Fruit fly (Drosophila melanogaster) whole organism, embryonic: ENCODE results near the gene CG2444.

Experiments used
- ATbp ChIP-seq: fragments of 200-800 bp; sonication (Bioruptor generic); optimal IDR thresholded peaks from 2 replicates; lab custom pipeline; 2017; ENCODE audit warnings: missing biosample characterization, mild to moderate bottlenecking, missing genetic modification characterization, missing genetic modification reagents
- Atf3 ChIP-seq: fragments of 200-800 bp; sonication (Bioruptor generic); optimal IDR thresholded peaks from 3 replicates; lab custom pipeline; 2016; ENCODE audit warnings: missing biosample characterization, missing genetic modification characterization
- Bgb ChIP-seq: fragments of 200-800 bp; sonication (Bioruptor generic); IDR thresholded peaks from 2 replicates; pipeline ENCODE4 v1.3.6; 2022; ENCODE audit warnings: missing biosample characterization, missing genetic modification characterization; ENCODE audit not compliant: partially characterized antibody
- CG11560 ChIP-seq: fragments of 200-800 bp; sonication (Bioruptor generic); IDR thresholded peaks from 3 replicates; pipeline ENCODE4 v1.3.6; 2022; ENCODE audit warnings: missing biosample characterization, missing genetic modification characterization
- CG12659 ChIP-seq: fragments of 200-800 bp; sonication (Bioruptor generic); optimal IDR thresholded peaks from 3 replicates; lab custom pipeline; 2017; ENCODE audit warnings: mild to moderate bottlenecking, missing biosample characterization, missing genetic modification reagents, missing genetic modification characterization
- CG12744 ChIP-seq: fragments of 200-800 bp; sonication (Bioruptor generic); optimal IDR thresholded peaks from 2 replicates; lab custom pipeline; 2016; ENCODE audit warnings: missing biosample characterization, missing genetic modification characterization
- CG12769 ChIP-seq: fragments of 200-800 bp; sonication (Bioruptor generic); optimal IDR thresholded peaks from 2 replicates; lab custom pipeline; 2019; ENCODE audit warnings: missing biosample characterization, mild to moderate bottlenecking, missing genetic modification characterization, moderate library complexity
- CG14667 ChIP-seq: fragments of 200-800 bp; sonication (Bioruptor generic); IDR thresholded peaks from 2 replicates; pipeline ENCODE4 v1.3.6; 2022; ENCODE audit warnings: missing biosample characterization, missing genetic modification characterization
- CG14860 ChIP-seq: fragments of 200-800 bp; sonication (Bioruptor generic); IDR thresholded peaks from 3 replicates; pipeline ENCODE4 v1.3.6; 2022; ENCODE audit warnings: missing biosample characterization, missing genetic modification characterization; ENCODE audit not compliant: partially characterized antibody
- CG17568 ChIP-seq: fragments of 200-800 bp; sonication (Bioruptor generic); optimal IDR thresholded peaks from 2 replicates; lab custom pipeline; 2018; ENCODE audit warnings: missing biosample characterization, mild to moderate bottlenecking, missing genetic modification characterization, moderate library complexity
- CG2116 ChIP-seq: fragments of 200-800 bp; sonication (Bioruptor generic); optimal IDR thresholded peaks from 3 replicates; lab custom pipeline; 2018; ENCODE audit warnings: missing biosample characterization, mild to moderate bottlenecking, missing genetic modification characterization
- CG2712 ChIP-seq: fragments of 200-800 bp; optimal IDR thresholded peaks from 3 replicates; lab custom pipeline; 2019; ENCODE audit warnings: missing biosample characterization, mild to moderate bottlenecking, missing genetic modification characterization, moderate library complexity
- CG32767 ChIP-seq: fragments of 200-800 bp; sonication (Bioruptor generic); IDR thresholded peaks from 2 replicates; pipeline ENCODE4 v1.3.6; 2022; ENCODE audit warnings: missing biosample characterization, missing genetic modification characterization
- CG34224 ChIP-seq: fragments of 200-800 bp; sonication (Bioruptor generic); IDR thresholded peaks from 3 replicates; pipeline ENCODE4 v1.3.6; 2022; ENCODE audit warnings: missing biosample characterization, missing genetic modification characterization; ENCODE audit not compliant: partially characterized antibody
- CG34422 ChIP-seq: fragments of 200-800 bp; sonication (Bioruptor generic); IDR thresholded peaks from 3 replicates; pipeline ENCODE4 v1.3.6; 2022; ENCODE audit warnings: missing biosample characterization, missing genetic modification characterization
- CG3726 ChIP-seq: fragments of 200-800 bp; sonication (Bioruptor generic); IDR thresholded peaks from 3 replicates; pipeline ENCODE4, ENCODE4 v1.3.6; 2022; ENCODE audit warnings: missing biosample characterization, missing genetic modification characterization
- CG42726 ChIP-seq: fragments of 200-800 bp; sonication (Bioruptor generic); IDR thresholded peaks from 2 replicates; pipeline ENCODE4 v1.3.6; 2022; ENCODE audit warnings: missing biosample characterization, missing genetic modification characterization; ENCODE audit not compliant: partially characterized antibody
- CG4707 ChIP-seq: fragments of 200-800 bp; sonication (Bioruptor generic); optimal IDR thresholded peaks from 2 replicates; lab custom pipeline; 2018; ENCODE audit warnings: missing biosample characterization, mild to moderate bottlenecking, missing genetic modification characterization, moderate library complexity
- CG6765 ChIP-seq: fragments of 200-800 bp; sonication (Bioruptor generic); optimal IDR thresholded peaks from 3 replicates; lab custom pipeline; 2017; ENCODE audit warnings: missing biosample characterization, mild to moderate bottlenecking, missing genetic modification characterization
- CG8478 ChIP-seq: fragments of >200 bp; optimal IDR thresholded peaks from 2 replicates; lab custom pipeline; 2018
- CG9932 ChIP-seq: fragments of 200-800 bp; sonication (Bioruptor generic); IDR thresholded peaks from 2 replicates; pipeline ENCODE4 v1.3.6; 2022; ENCODE audit warnings: missing biosample characterization, missing genetic modification characterization
- CrebB ChIP-seq: fragments of 200-800 bp; sonication (Bioruptor generic); optimal IDR thresholded peaks from 3 replicates; lab custom pipeline; 2018; ENCODE audit warnings: missing biosample characterization, mild to moderate bottlenecking, missing genetic modification characterization
- Deaf1 ChIP-seq: fragments of 200-800 bp; optimal IDR thresholded peaks from 3 replicates; lab custom pipeline; 2019; ENCODE audit warnings: missing biosample characterization, mild to moderate bottlenecking, missing genetic modification characterization, moderate library complexity
- Ets65A ChIP-seq: fragments of 200-800 bp; sonication (Bioruptor generic); peaks from one replicate; lab custom pipeline; 2016; ENCODE audit warnings: missing biosample characterization, missing genetic modification characterization
- Fer3 ChIP-seq: fragments of 200-800 bp; sonication (Bioruptor generic); optimal IDR thresholded peaks from 2 replicates; lab custom pipeline; 2018; ENCODE audit warnings: missing biosample characterization, mild to moderate bottlenecking, missing genetic modification characterization, moderate library complexity
- Lim3 ChIP-seq: fragments of 200-800 bp; sonication (Bioruptor generic); IDR thresholded peaks from 2 replicates; pipeline ENCODE4 v1.3.6; 2022; ENCODE audit warnings: missing biosample characterization, missing genetic modification characterization
- Mad ChIP-seq: fragments of 200-800 bp; sonication (Bioruptor generic); optimal IDR thresholded peaks from 2 replicates; lab custom pipeline; 2016; ENCODE audit warnings: missing biosample characterization, missing genetic modification characterization
- Rfx ChIP-seq: fragments of 200-800 bp; sonication (Bioruptor generic); IDR thresholded peaks from 2 replicates; pipeline ENCODE4 v1.3.6; 2022; ENCODE audit warnings: missing biosample characterization, missing genetic modification characterization
- Sox102F ChIP-seq: fragments of 200-800 bp; sonication (Bioruptor generic); optimal IDR thresholded peaks from 2 replicates; lab custom pipeline; 2018; ENCODE audit warnings: missing biosample characterization, mild to moderate bottlenecking, missing genetic modification characterization, moderate library complexity
- Sry-β ChIP-seq: fragments of 200-800 bp; sonication (Bioruptor generic); optimal IDR thresholded peaks from 2 replicates; lab custom pipeline; 2018; ENCODE audit warnings: missing biosample characterization, mild to moderate bottlenecking, missing genetic modification characterization, moderate library complexity
- abd-A ChIP-seq: fragments of 200-800 bp; sonication (Bioruptor generic); optimal IDR thresholded peaks from 3 replicates; lab custom pipeline; 2019; ENCODE audit warnings: missing biosample characterization, mild to moderate bottlenecking, missing genetic modification characterization, moderate library complexity
- ato ChIP-seq: fragments of 200-800 bp; sonication (Bioruptor generic); IDR thresholded peaks from 2 replicates; pipeline ENCODE4 v1.3.6; 2022; ENCODE audit warnings: missing biosample characterization, missing genetic modification characterization; ENCODE audit not compliant: partially characterized antibody
- bcd ChIP-seq: fragments of 200-800 bp; sonication (Bioruptor generic); optimal IDR thresholded peaks from 2 replicates; lab custom pipeline; 2017; ENCODE audit warnings: missing biosample characterization, mild to moderate bottlenecking, missing genetic modification characterization
- bigmax ChIP-seq: fragments of 200-800 bp; sonication (Bioruptor generic); optimal IDR thresholded peaks from 2 replicates; lab custom pipeline; 2018; ENCODE audit warnings: missing biosample characterization, mild to moderate bottlenecking, missing genetic modification characterization
- chinmo ChIP-seq: fragments of 200-800 bp; sonication (Bioruptor generic); IDR thresholded peaks from 4 replicates; pipeline ENCODE4 v1.3.6; 2022; ENCODE audit warnings: missing biosample characterization, missing genetic modification characterization; ENCODE audit not compliant: partially characterized antibody
- croc ChIP-seq: fragments of 200-800 bp; sonication (Bioruptor generic); conservative IDR thresholded peaks from 3 replicates; pipeline ENCODE4 v1.3.6; 2022; ENCODE audit warnings: missing biosample characterization, missing genetic modification characterization
- grau ChIP-seq: fragments of 200-800 bp; optimal IDR thresholded peaks from 3 replicates; lab custom pipeline; 2019; ENCODE audit warnings: missing biosample characterization, mild to moderate bottlenecking, missing genetic modification characterization, moderate library complexity
- gro ChIP-seq: fragments of 200-800 bp; sonication (Bioruptor generic); optimal IDR thresholded peaks from 2 replicates; lab custom pipeline; 2016; ENCODE audit warnings: missing biosample characterization, missing genetic modification characterization
- gsb ChIP-seq: fragments of 200-800 bp; sonication (Bioruptor generic); IDR thresholded peaks from 2 replicates; pipeline ENCODE4 v1.3.6; 2022; ENCODE audit warnings: missing biosample characterization, missing genetic modification characterization
- gt ChIP-seq: fragments of 200-800 bp; sonication (Bioruptor generic); IDR thresholded peaks from 2 replicates; pipeline ENCODE4 v1.3.6; 2022; ENCODE audit warnings: missing biosample characterization, missing genetic modification characterization
- inv ChIP-seq: fragments of 200-800 bp; sonication (Bioruptor generic); IDR thresholded peaks from 2 replicates; pipeline ENCODE4 v1.3.6; 2022; ENCODE audit warnings: missing biosample characterization, missing genetic modification characterization; ENCODE audit not compliant: partially characterized antibody
- knrl ChIP-seq: fragments of 200-800 bp; sonication (Bioruptor generic); IDR thresholded peaks from 3 replicates; pipeline ENCODE4 v1.3.6; 2022; ENCODE audit warnings: missing biosample characterization, missing genetic modification characterization; ENCODE audit not compliant: partially characterized antibody
- oc ChIP-seq: fragments of 200-800 bp; sonication (Bioruptor generic); optimal IDR thresholded peaks from 2 replicates; lab custom pipeline; 2018; ENCODE audit warnings: missing biosample characterization, mild to moderate bottlenecking, missing genetic modification characterization, moderate library complexity
- odd ChIP-seq: fragments of 200-800 bp; sonication (Bioruptor generic); optimal IDR thresholded peaks from 2 replicates; lab custom pipeline; 2017; ENCODE audit warnings: missing biosample characterization, mild to moderate bottlenecking, missing genetic modification characterization
- onecut ChIP-seq: fragments of 200-800 bp; sonication (Bioruptor generic); IDR thresholded peaks from 2 replicates; pipeline ENCODE4 v1.3.6; 2022; ENCODE audit warnings: missing biosample characterization, missing genetic modification characterization
- pum ChIP-seq: fragments of 200-800 bp; sonication (Bioruptor generic); optimal IDR thresholded peaks from 2 replicates; lab custom pipeline; 2016; ENCODE audit warnings: missing biosample characterization, missing genetic modification characterization
- ro ChIP-seq: fragments of 200-800 bp; sonication (Bioruptor generic); IDR thresholded peaks from 2 replicates; pipeline ENCODE4 v1.3.6; 2022; ENCODE audit warnings: missing biosample characterization, missing genetic modification characterization
- so ChIP-seq: fragments of 200-800 bp; sonication (Bioruptor generic); IDR thresholded peaks from 3 replicates; pipeline ENCODE4 v1.3.6; 2022; ENCODE audit warnings: missing biosample characterization, missing genetic modification characterization
- sug ChIP-seq: fragments of 200-800 bp; optimal IDR thresholded peaks from 2 replicates; lab custom pipeline; 2019; ENCODE audit warnings: missing biosample characterization, mild to moderate bottlenecking, missing genetic modification characterization, moderate library complexity
- wek ChIP-seq: fragments of 200-800 bp; sonication (Bioruptor generic); optimal IDR thresholded peaks from 3 replicates; lab custom pipeline; 2018; ENCODE audit warnings: missing biosample characterization, mild to moderate bottlenecking, missing genetic modification characterization, moderate library complexity

The CG2444 gene

dm6 chrX:11684462-11684861 lies 20.6 kb downstream of the CG2444 start (continued):
- no peak for TF ChIP-seq Fer3
- no peak for TF ChIP-seq croc
- TF ChIP-seq inv (GFP tag; lab: Robert Waterston, UW): no peak
- TF ChIP-seq CG9932 (GFP tag; lab: Robert Waterston, UW): 0 out of 2 replicates have a peak, but pooled peaks have one; percentile 28
- no peak for TF ChIP-seq gsb (GFP tag; lab: Robert Waterston, UW)
- no peak for TF ChIP-seq bcd (GFP tag; lab: Kevin White, UChicago)
- no peak for TF ChIP-seq CG2116
- no peak for TF ChIP-seq odd (GFP tag; lab: Kevin White, UChicago)
- 0 out of 4 replicates have a peak, but pooled peaks have one; percentile 9 for TF ChIP-seq chinmo
- TF ChIP-seq CG11560 (tag; lab: Robert Waterston, UW): no peak
- no peak for TF ChIP-seq CG4707 (GFP tag; lab: Kevin White, UChicago)
- no peak for TF ChIP-seq CG6765 (GFP tag; lab: Kevin White, UChicago)
- TF ChIP-seq CG42726: no peak
- TF ChIP-seq CG2712: no peak
- TF ChIP-seq CG34422 (GFP tag; lab: Robert Waterston, UW): no peak
- TF ChIP-seq abd-A (tag; lab: Kevin White, UChicago): no peak
- no peak for TF ChIP-seq wek
- peak; percentile 8 for TF ChIP-seq CG12769 (tag; lab: Kevin White, UChicago)
- no peak for TF ChIP-seq Rfx (GFP tag; lab: Robert Waterston, UW)
- TF ChIP-seq ro: no peak
- no peak for TF ChIP-seq Sox102F (GFP tag; lab: Kevin White, UChicago)
- no peak for TF ChIP-seq Mad (GFP tag; lab: Kevin White, UChicago)
- TF ChIP-seq Lim3 (GFP tag; lab: Robert Waterston, UW): no peak
- no peak for TF ChIP-seq CG3726
- peak; percentile 3 for TF ChIP-seq grau
- TF ChIP-seq CrebB: no peak
- TF ChIP-seq CG12744 (GFP tag; lab: Kevin White, UChicago): no peak
- no peak for TF ChIP-seq CG8478 (lab: Kevin White, UChicago)
- TF ChIP-seq CG12659 (GFP tag; lab: Kevin White, UChicago): peak; percentile 4
- TF ChIP-seq sug (tag; lab: Kevin White, UChicago): no peak
- no peak for TF ChIP-seq oc
- peak; percentile 15 for TF ChIP-seq ATbp (GFP tag; lab: Kevin White, UChicago)
- TF ChIP-seq CG14667: no peak
- TF ChIP-seq knrl (GFP tag; lab: Robert Waterston, UW): no peak
- no peak for TF ChIP-seq Atf3 (GFP tag; lab: Kevin White, UChicago)
- no peak for TF ChIP-seq gt (GFP tag; lab: Robert Waterston, UW)
- TF ChIP-seq Sry-β (GFP tag; lab: Kevin White, UChicago): no peak
- no peak for TF ChIP-seq bigmax (GFP tag; lab: Kevin White, UChicago)
- TF ChIP-seq pum (GFP tag; lab: Kevin White, UChicago): no peak
- no peak for TF ChIP-seq CG17568 (GFP tag; lab: Kevin White, UChicago)
- TF ChIP-seq CG34224 (GFP tag; lab: Robert Waterston, UW): no peak
- TF ChIP-seq Ets65A (GFP tag; lab: Kevin White, UChicago): no peak
- TF ChIP-seq CG14860 (GFP tag; lab: Robert Waterston, UW): no peak
- no peak for TF ChIP-seq Bgb
- no peak for TF ChIP-seq CG32767 (GFP tag; lab: Robert Waterston, UW)
- no peak for TF ChIP-seq Deaf1
- TF ChIP-seq so: no peak
- TF ChIP-seq onecut (GFP tag; lab: Robert Waterston, UW): no peak
- TF ChIP-seq gro: no peak
- no peak for TF ChIP-seq ato (GFP tag; lab: Robert Waterston, UW)
